Fruit fly (Drosophila melanogaster) whole organism, embryonic: Measurements from ENCODE around the gene CG5781.

Experiments
- BtbVII ChIP-seq: fragments of 200-800 bp; sonication (Bioruptor generic); optimal IDR thresholded peaks from 3 replicates; lab custom pipeline; 2017; ENCODE audit warnings: missing biosample characterization, mild to moderate bottlenecking, missing genetic modification characterization
- CG12104 ChIP-seq: fragments of 200-800 bp; sonication (Bioruptor generic); optimal IDR thresholded peaks from 3 replicates; lab custom pipeline; 2016; ENCODE audit warnings: missing biosample characterization, missing genetic modification characterization
- CG13123 ChIP-seq: fragments of 200-800 bp; sonication (Bioruptor generic); optimal IDR thresholded peaks from 2 replicates; lab custom pipeline; 2016; ENCODE audit warnings: missing biosample characterization, missing genetic modification characterization
- CG14710 ChIP-seq: fragments of 200-800 bp; sonication (Bioruptor generic); optimal IDR thresholded peaks from 3 replicates; lab custom pipeline; 2019; ENCODE audit warnings: missing biosample characterization, mild to moderate bottlenecking, missing genetic modification characterization, moderate library complexity
- CG15514 ChIP-seq: fragments of 200-800 bp; sonication (Bioruptor generic); optimal IDR thresholded peaks from 3 replicates; lab custom pipeline; 2017; ENCODE audit warnings: missing biosample characterization, missing genetic modification characterization, mild to moderate bottlenecking, moderate library complexity, missing genetic modification reagents
- CG17568 ChIP-seq: fragments of 200-800 bp; sonication (Bioruptor generic); optimal IDR thresholded peaks from 2 replicates; lab custom pipeline; 2018; ENCODE audit warnings: missing biosample characterization, mild to moderate bottlenecking, missing genetic modification characterization, moderate library complexity
- CG2129 ChIP-seq: fragments of 200-800 bp; sonication (Bioruptor generic); IDR thresholded peaks from 2 replicates; pipeline ENCODE4 v1.3.6; 2022; ENCODE audit warnings: missing biosample characterization, missing genetic modification characterization; ENCODE audit not compliant: partially characterized antibody
- CG3065 ChIP-seq: fragments of 200-800 bp; sonication (Bioruptor generic); optimal IDR thresholded peaks from 2 replicates; lab custom pipeline; 2016; ENCODE audit warnings: missing biosample characterization, missing genetic modification characterization
- CG3281 ChIP-seq: fragments of 200-800 bp; sonication (Bioruptor generic); optimal IDR thresholded peaks from 3 replicates; lab custom pipeline; 2017; ENCODE audit warnings: missing biosample characterization, mild to moderate bottlenecking, missing genetic modification characterization
- CG42726 ChIP-seq: fragments of 200-800 bp; sonication (Bioruptor generic); IDR thresholded peaks from 2 replicates; pipeline ENCODE4 v1.3.6; 2022; ENCODE audit warnings: missing biosample characterization, missing genetic modification characterization; ENCODE audit not compliant: partially characterized antibody
- CG4282 ChIP-seq: fragments of 200-800 bp; sonication (Bioruptor generic); optimal IDR thresholded peaks from 2 replicates; lab custom pipeline; 2016; ENCODE audit warnings: missing biosample characterization, missing genetic modification characterization
- CG7839 ChIP-seq: fragments of 200-800 bp; sonication (Bioruptor generic); optimal IDR thresholded peaks from 3 replicates; lab custom pipeline; 2018; ENCODE audit warnings: missing biosample characterization, mild to moderate bottlenecking, missing genetic modification characterization, moderate library complexity
- CG8281 ChIP-seq: fragments of 200-800 bp; sonication (Bioruptor generic); optimal IDR thresholded peaks from 2 replicates; lab custom pipeline; 2018; ENCODE audit warnings: missing biosample characterization, mild to moderate bottlenecking, missing genetic modification characterization, moderate library complexity
- CG9437 ChIP-seq: fragments of 200-800 bp; sonication (Bioruptor generic); optimal IDR thresholded peaks from 2 replicates; lab custom pipeline; 2018; ENCODE audit warnings: missing biosample characterization, mild to moderate bottlenecking, missing genetic modification characterization
- Chrac-16 ChIP-seq: fragments of 200-800 bp; sonication (Bioruptor generic); optimal IDR thresholded peaks from 3 replicates; lab custom pipeline; 2016; ENCODE audit warnings: missing biosample characterization, missing genetic modification characterization
- Dbx ChIP-seq: fragments of 200-800 bp; sonication (Bioruptor generic); IDR thresholded peaks from 3 replicates; pipeline ENCODE4 v1.3.6; 2022; ENCODE audit warnings: missing biosample characterization, missing genetic modification characterization
- HmgZ ChIP-seq: fragments of 200-800 bp; sonication (Bioruptor generic); optimal IDR thresholded peaks from 2 replicates; lab custom pipeline; 2018; ENCODE audit warnings: missing biosample characterization, mild to moderate bottlenecking, missing genetic modification characterization
- Hr51 ChIP-seq, 2 experiments: fragments of 200-800 bp; sonication (Bioruptor generic); optimal IDR thresholded peaks; 2 replicates in 1 of 2; 3 replicates in 1 of 2; lab custom pipeline; 2016 to 2018; ENCODE audit warnings: missing biosample characterization in 2 of 2, missing genetic modification characterization in 2 of 2, mild to moderate bottlenecking in 1 of 2, moderate library complexity in 1 of 2
- Oaz ChIP-seq: fragments of 200-800 bp; sonication (Bioruptor generic); IDR thresholded peaks from 2 replicates; pipeline ENCODE4 v1.3.6; 2022; ENCODE audit warnings: missing biosample characterization, missing genetic modification characterization
- Pdp1 ChIP-seq, 2 experiments: fragments of 200-800 bp; sonication (Bioruptor generic); optimal IDR thresholded peaks; 3 replicates each; lab custom pipeline; 2016; ENCODE audit warnings: missing biosample characterization in 2 of 2, missing genetic modification characterization in 2 of 2, mild to moderate bottlenecking in 1 of 2, moderate library complexity in 1 of 2
- Sry-δ ChIP-seq: fragments of 200-800 bp; sonication (Bioruptor generic); optimal IDR thresholded peaks from 2 replicates; lab custom pipeline; 2016; ENCODE audit warnings: missing biosample characterization, missing genetic modification characterization
- Vsx1 ChIP-seq: fragments of 200-800 bp; sonication (Bioruptor generic); optimal IDR thresholded peaks from 2 replicates; lab custom pipeline; 2017; ENCODE audit warnings: missing biosample characterization, mild to moderate bottlenecking, missing genetic modification characterization, missing genetic modification reagents
- Xbp1 ChIP-seq: fragments of 200-800 bp; sonication (Bioruptor generic); optimal IDR thresholded peaks from 3 replicates; lab custom pipeline; 2016; ENCODE audit warnings: missing biosample characterization, mild to moderate bottlenecking, missing genetic modification characterization
- ab ChIP-seq: fragments of 200-800 bp; sonication (Bioruptor generic); optimal IDR thresholded peaks from 2 replicates; lab custom pipeline; 2016; ENCODE audit warnings: missing biosample characterization, missing genetic modification characterization
- ase ChIP-seq: fragments of 200-800 bp; sonication (Bioruptor generic); IDR thresholded peaks from 3 replicates; pipeline ENCODE4 v1.3.6; 2022; ENCODE audit warnings: missing biosample characterization, missing genetic modification characterization
- ato ChIP-seq: fragments of 200-800 bp; sonication (Bioruptor generic); IDR thresholded peaks from 2 replicates; pipeline ENCODE4 v1.3.6; 2022; ENCODE audit warnings: missing biosample characterization, missing genetic modification characterization; ENCODE audit not compliant: partially characterized antibody
- bbx ChIP-seq: fragments of 200-800 bp; sonication (Bioruptor generic); IDR thresholded peaks from 2 replicates; pipeline ENCODE4 v1.3.6; 2022; ENCODE audit warnings: missing biosample characterization, missing genetic modification characterization; ENCODE audit not compliant: partially characterized antibody
- caup ChIP-seq: fragments of 200-800 bp; sonication (Bioruptor generic); optimal IDR thresholded peaks from 3 replicates; lab custom pipeline; 2017; ENCODE audit warnings: missing biosample characterization, mild to moderate bottlenecking, missing genetic modification characterization, moderate library complexity; ENCODE audit not compliant: severe bottlenecking
- chif ChIP-seq, 2 experiments: fragments of 200-800 bp; sonication (Bioruptor generic); optimal IDR thresholded peaks; 3 replicates each; lab custom pipeline; 2016; ENCODE audit warnings: missing biosample characterization in 2 of 2, missing genetic modification characterization in 2 of 2
- corto ChIP-seq: fragments of 200-800 bp; sonication (Bioruptor generic); optimal IDR thresholded peaks from 2 replicates; lab custom pipeline; 2016; ENCODE audit warnings: missing biosample characterization, mild to moderate bottlenecking, missing genetic modification characterization, moderate library complexity
- da ChIP-seq: fragments of 200-800 bp; sonication (Bioruptor generic); optimal IDR thresholded peaks from 2 replicates; lab custom pipeline; 2016; ENCODE audit warnings: missing biosample characterization, missing genetic modification characterization
- dati ChIP-seq: fragments of 200-800 bp; sonication (Bioruptor generic); IDR thresholded peaks from 2 replicates; pipeline ENCODE4 v1.3.6; 2022; ENCODE audit warnings: missing biosample characterization, missing genetic modification characterization
- disco-r ChIP-seq: fragments of 200-800 bp; sonication (Bioruptor generic); optimal IDR thresholded peaks from 2 replicates; lab custom pipeline; 2016; ENCODE audit warnings: missing biosample characterization, missing genetic modification characterization
- gt ChIP-seq: fragments of 200-800 bp; sonication (Bioruptor generic); IDR thresholded peaks from 2 replicates; pipeline ENCODE4 v1.3.6; 2022; ENCODE audit warnings: missing biosample characterization, missing genetic modification characterization
- h ChIP-seq: fragments of >200 bp; optimal IDR thresholded peaks from 2 replicates; lab custom pipeline; 2017
- inv ChIP-seq: fragments of 200-800 bp; sonication (Bioruptor generic); IDR thresholded peaks from 2 replicates; pipeline ENCODE4 v1.3.6; 2022; ENCODE audit warnings: missing biosample characterization, missing genetic modification characterization; ENCODE audit not compliant: partially characterized antibody
- jigr1 ChIP-seq: fragments of 200-800 bp; sonication (Bioruptor generic); IDR thresholded peaks from 3 replicates; pipeline ENCODE4 v1.3.6; 2022; ENCODE audit warnings: missing biosample characterization, missing genetic modification characterization
- kah ChIP-seq: fragments of 200-800 bp; sonication (Bioruptor generic); optimal IDR thresholded peaks from 2 replicates; lab custom pipeline; 2018; ENCODE audit warnings: missing biosample characterization, mild to moderate bottlenecking, missing genetic modification characterization
- lilli ChIP-seq: fragments of 200-800 bp; sonication (Bioruptor generic); optimal IDR thresholded peaks from 3 replicates; lab custom pipeline; 2016; ENCODE audit warnings: missing biosample characterization, missing genetic modification characterization
- lola ChIP-seq, 3 experiments: fragments of >200 bp in 2 of 3; fragments of 200-800 bp in 1 of 3; sonication (Bioruptor generic) in 1 of 3; optimal IDR thresholded peaks; 2 replicates each; lab custom pipeline; 2017 to 2019; ENCODE audit warnings: missing biosample characterization in 3 of 3, missing genetic modification characterization in 3 of 3, mild to moderate bottlenecking in 1 of 3, moderate library complexity in 1 of 3
- mam ChIP-seq: fragments of 200-800 bp; sonication (Bioruptor generic); optimal IDR thresholded peaks from 3 replicates; lab custom pipeline; 2016; ENCODE audit warnings: missing biosample characterization, missing genetic modification characterization
- otp ChIP-seq: fragments of 200-800 bp; sonication (Bioruptor generic); IDR thresholded peaks from 3 replicates; pipeline ENCODE4, ENCODE4 v1.3.6; 2022; ENCODE audit warnings: missing biosample characterization, missing genetic modification characterization
- pita ChIP-seq: fragments of 200-800 bp; sonication (Bioruptor generic); optimal IDR thresholded peaks from 2 replicates; lab custom pipeline; 2017; ENCODE audit warnings: missing biosample characterization, mild to moderate bottlenecking, missing genetic modification characterization
- run ChIP-seq: fragments of 200-800 bp; sonication (Bioruptor generic); optimal IDR thresholded peaks from 3 replicates; lab custom pipeline; 2018; ENCODE audit warnings: missing biosample characterization, mild to moderate bottlenecking, missing genetic modification characterization
- sna ChIP-seq: fragments of 200-800 bp; sonication (Bioruptor generic); IDR thresholded peaks from 2 replicates; pipeline ENCODE4 v1.3.6; 2022; ENCODE audit warnings: missing biosample characterization, missing genetic modification characterization; ENCODE audit not compliant: partially characterized antibody
- tio ChIP-seq: fragments of 200-800 bp; sonication (Bioruptor generic); optimal IDR thresholded peaks from 2 replicates; lab custom pipeline; 2017; ENCODE audit warnings: missing biosample characterization, missing genetic modification characterization, inconsistent platforms
- trem ChIP-seq: fragments of 200-800 bp; optimal IDR thresholded peaks from 3 replicates; lab custom pipeline; 2019; ENCODE audit warnings: missing biosample characterization, mild to moderate bottlenecking, missing genetic modification characterization, moderate library complexity
- tup ChIP-seq: fragments of 200-800 bp; sonication (Bioruptor generic); optimal IDR thresholded peaks from 2 replicates; lab custom pipeline; 2016; ENCODE audit warnings: missing biosample characterization, mild to moderate bottlenecking, missing genetic modification characterization, moderate library complexity
- zen ChIP-seq: fragments of 200-800 bp; sonication (Bioruptor generic); optimal IDR thresholded peaks from 3 replicates; lab custom pipeline; 2018; ENCODE audit warnings: missing biosample characterization, mild to moderate bottlenecking, missing genetic modification characterization, moderate library complexity

The CG5781 gene

DNA sequence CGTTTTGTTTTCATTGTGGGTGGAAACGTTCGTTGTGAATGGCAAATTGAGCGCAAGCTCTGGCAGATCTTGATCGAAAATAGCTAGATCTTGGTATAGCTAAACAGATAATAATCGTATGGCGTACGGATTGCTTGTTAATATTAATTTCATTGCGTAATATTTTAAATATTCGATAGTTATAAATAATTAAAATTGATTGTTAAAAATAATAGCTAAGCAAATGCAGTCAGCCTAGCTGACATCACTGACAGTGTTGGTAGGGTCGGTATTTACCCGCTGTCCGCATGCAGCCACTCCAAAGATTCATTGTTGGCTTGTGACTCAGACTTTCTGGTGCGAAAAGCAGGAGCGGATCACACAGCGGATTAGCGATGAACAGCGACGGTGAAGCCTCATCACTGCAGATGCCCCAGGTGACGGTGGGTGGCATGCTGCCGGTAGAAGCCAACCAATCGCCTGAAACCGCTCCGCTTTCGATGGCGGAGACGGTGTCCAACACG is 7.3 kb upstream of the CG5781 start, which contains the start of the genes CG5776 and spict (continued):
- TF ChIP-seq CG3065 (no peak), lilli (peak; percentile 76), CG42726 (no peak), caup (GFP tag; lab: Kevin White, UChicago) (peak; percentile 32), tup (no peak), CG14710 (peak; percentile 75), Xbp1 (peak; percentile 75), run (tag; lab: Kevin White, UChicago) (peak; percentile 19), sna (GFP tag; lab: Robert Waterston, UW) (no peak), corto (GFP tag; lab: Kevin White, UChicago) (no peak), CG13123 (GFP tag; lab: Kevin White, UChicago) (no peak), Hr51 (GFP tag; optimal IDR thresholded peaks at IDR 0.05; lab: Kevin White, UChicago) (peak; percentile 45 to 82), disco-r (no peak), zen (tag; lab: Kevin White, UChicago) (peak; percentile 65), Pdp1 (GFP tag; optimal IDR thresholded peaks at IDR 0.05; lab: Kevin White, UChicago) (peak; percentile 23 to 32), ab (GFP tag; lab: Kevin White, UChicago) (no peak), ase (peak; percentile 62; the same call in 2 of the 3 replicates), CG9437 (GFP tag; lab: Kevin White, UChicago) (peak; percentile 55), jigr1 (GFP tag; lab: Robert Waterston, UW) (no peak), h (no peak), Vsx1 (GFP tag; lab: Kevin White, UChicago) (no peak), da (GFP tag; lab: Kevin White, UChicago) (no peak), bbx (GFP tag; lab: Robert Waterston, UW) (peak; percentile 35; the same call in 1 of the 2 replicates), HmgZ (peak; percentile 93), dati (no peak), CG7839 (tag; lab: Kevin White, UChicago) (peak; percentile 69), CG4282 (GFP tag; lab: Kevin White, UChicago) (no peak), CG8281 (no peak), BtbVII (GFP tag; lab: Kevin White, UChicago) (peak; percentile 1), otp (0 out of 3 replicates have a peak, but pooled peaks have one; percentile 40), chif (GFP tag; optimal IDR thresholded peaks at IDR 0.05; lab: Kevin White, UChicago) (peak in 1 of 2 experiments; percentile 10), Oaz (GFP tag; lab: Robert Waterston, UW) (peak; percentile 70; the same call in 1 of the 2 replicates), lola (GFP tag; optimal IDR thresholded peaks at IDR 0.05; lab: Kevin White, UChicago) (peak in 1 of 3 experiments; percentile 76), CG3281 (peak; percentile 70), kah (peak; percentile 13), CG12104 (no peak), CG17568 (GFP tag; lab: Kevin White, UChicago) (no peak), ato (GFP tag; lab: Robert Waterston, UW) (no peak), gt (GFP tag; lab: Robert Waterston, UW) (0 out of 2 replicates have a peak, but pooled peaks have one; percentile 35), pita (no peak), Chrac-16 (GFP tag; lab: Kevin White, UChicago) (peak; percentile 58), Dbx (peak; percentile 83), mam (GFP tag; lab: Kevin White, UChicago) (no peak), trem (tag; lab: Kevin White, UChicago) (peak; percentile 76), CG15514 (GFP tag; lab: Kevin White, UChicago) (peak; percentile 80), inv (GFP tag; lab: Robert Waterston, UW) (peak; percentile 39; the same call in 1 of the 2 replicates), Sry-δ (GFP tag; lab: Kevin White, UChicago) (no peak), CG2129 (no peak), tio (GFP tag; lab: Kevin White, UChicago) (no peak)
